Comparison of ENCODE assay signal across 4 fruit fly cellular contexts in the genomic region with DNA sequence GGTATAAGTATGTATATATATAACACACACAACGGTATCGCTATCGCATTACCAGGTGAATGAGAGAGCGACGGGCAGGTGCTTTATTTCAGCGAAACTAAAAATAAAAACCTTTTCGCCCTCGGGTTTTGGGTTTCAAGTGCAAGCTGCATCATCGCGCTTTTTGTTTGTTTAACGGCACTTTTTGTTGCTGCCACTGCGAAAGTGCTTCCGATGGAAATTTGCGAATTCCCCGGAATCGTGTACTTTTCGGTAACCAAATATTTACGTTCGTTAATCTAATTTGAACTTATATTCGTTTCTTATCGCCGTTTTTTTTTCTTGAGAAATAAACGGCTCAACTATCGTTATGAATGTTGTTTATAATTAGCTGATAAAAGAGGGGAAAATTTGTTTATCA.
TF ChIP-seq lines count a peak whose summit lies in the region.

No protein-coding gene starts in this region.

- TF ChIP-seq CTCF in whole organism, embryonic (GFP tag; optimal IDR thresholded peaks at IDR 0.05; lab: Kevin White, UChicago) = no peak

TF ChIP-seq in whole organism, adult, 20 proteins besides CTCF, POLR2A, EP300 and RAD21:
- TF ChIP-seq CG33017 (tag; optimal IDR thresholded peaks at IDR 0.05; lab: Kevin White, UChicago) = no peak
- peak; percentile 36 for TF ChIP-seq pad (GFP tag; optimal IDR thresholded peaks at IDR 0.05; lab: Kevin White, UChicago)
- TF ChIP-seq CG12768 (GFP tag; optimal IDR thresholded peaks at IDR 0.05; lab: Kevin White, UChicago) = peak; percentile 49
- TF ChIP-seq ovo (GFP tag; optimal IDR thresholded peaks at IDR 0.05; lab: Kevin White, UChicago) = peak; percentile 94
- TF ChIP-seq CG5204 (GFP tag; optimal IDR thresholded peaks at IDR 0.05; lab: Kevin White, UChicago) = no peak
- no peak for TF ChIP-seq CG7101 (tag; optimal IDR thresholded peaks at IDR 0.05; lab: Kevin White, UChicago)
- no peak for TF ChIP-seq CG11617 (GFP tag; optimal IDR thresholded peaks at IDR 0.05; lab: Kevin White, UChicago)
- TF ChIP-seq cic (GFP tag; optimal IDR thresholded peaks at IDR 0.05; lab: Kevin White, UChicago) = peak; percentile 76
- TF ChIP-seq bab1 (GFP tag; optimal IDR thresholded peaks at IDR 0.05; lab: Kevin White, UChicago) = no peak
- TF ChIP-seq CG7045 (GFP tag; optimal IDR thresholded peaks at IDR 0.05; lab: Kevin White, UChicago) = peak; percentile 9
- peak; percentile 95 for TF ChIP-seq kay (GFP tag; lab: Kevin White, UChicago; ENCODE audit: borderline replicate concordance)
- TF ChIP-seq Hr96 (GFP tag; optimal IDR thresholded peaks at IDR 0.05; lab: Kevin White, UChicago) = no peak
- no peak for TF ChIP-seq Crg-1 (GFP tag; optimal IDR thresholded peaks at IDR 0.05; lab: Kevin White, UChicago)
- peak; percentile 91 for TF ChIP-seq tj (GFP tag; optimal IDR thresholded peaks at IDR 0.05; lab: Kevin White, UChicago)
- no peak for TF ChIP-seq cnc (optimal IDR thresholded peaks at IDR 0.05; lab: Kevin White, UChicago)
- TF ChIP-seq CG1620 (GFP tag; optimal IDR thresholded peaks at IDR 0.05; lab: Kevin White, UChicago) = no peak
- no peak for TF ChIP-seq Mnt (GFP tag; optimal IDR thresholded peaks at IDR 0.05; lab: Kevin White, UChicago)
- no peak for TF ChIP-seq toe (GFP tag; optimal IDR thresholded peaks at IDR 0.05; lab: Kevin White, UChicago)
- no peak for TF ChIP-seq Clk (GFP tag; optimal IDR thresholded peaks at IDR 0.05; lab: Kevin White, UChicago)
- no peak for TF ChIP-seq CG14711 (tag; optimal IDR thresholded peaks at IDR 0.05; lab: Kevin White, UChicago)

TF ChIP-seq in whole organism, embryonic, 481 proteins besides CTCF, POLR2A, EP300 and RAD21:
- TF ChIP-seq CG18764 (GFP tag; optimal IDR thresholded peaks at IDR 0.05; lab: Kevin White, UChicago) (no peak), CG34376 (GFP tag; optimal IDR thresholded peaks at IDR 0.05; lab: Kevin White, UChicago) (peak; percentile 18), Vsx1 (GFP tag; optimal IDR thresholded peaks at IDR 0.05; lab: Kevin White, UChicago) (peak; percentile 38), vvl (GFP tag; IDR thresholded peaks at IDR 0.05; lab: Robert Waterston, UW) (no peak), exex (tag; optimal IDR thresholded peaks at IDR 0.05; lab: Kevin White, UChicago) (peak; percentile 82)
TF ChIP-seq in whole organism, embryonic: peak in this region for 3.

TF ChIP-seq in whole organism, prepupa, 60 proteins besides CTCF, POLR2A, EP300 and RAD21:
- TF ChIP-seq CG8119 (GFP tag; IDR thresholded peaks at IDR 0.05; lab: Robert Waterston, UW) (no peak), CG11294 (GFP tag; IDR thresholded peaks at IDR 0.05; lab: Robert Waterston, UW) (no peak), esn (GFP tag; optimal IDR thresholded peaks at IDR 0.05; lab: Kevin White, UChicago) (no peak), Eip78C (GFP tag; lab: Kevin White, UChicago) (peak; percentile 29)

TF ChIP-seq in whole organism, wandering third instar larva, 38 proteins besides CTCF, POLR2A, EP300 and RAD21:
- TF ChIP-seq Rel (GFP tag; optimal IDR thresholded peaks at IDR 0.05; lab: Kevin White, UChicago) (no peak), Rel (tag; optimal IDR thresholded peaks at IDR 0.05; lab: Kevin White, UChicago) (peak; percentile 98), Vsx2 (GFP tag; optimal IDR thresholded peaks at IDR 0.05; lab: Kevin White, UChicago; ENCODE audit: partially characterized antibody) (no peak)
